Worm (Caenorhabditis elegans) whole organism, L4 larva: Measurements from ENCODE around the gene str-3.

Source experiments
- hlh-11 ChIP-seq: fragments of 200-800 bp; sonication (Bioruptor generic); optimal IDR thresholded peaks from 2 replicates; lab custom pipeline; 2018; ENCODE audit warnings: mild to moderate bottlenecking, missing genetic modification characterization, missing compliant biosample characterization
- lin-15B ChIP-seq: fragments of 150-350 bp; sonication (generic microtip); optimal IDR thresholded peaks from 3 replicates; lab custom pipeline; 2014; ENCODE audit warnings: missing biosample characterization, missing genetic modification characterization
- lsy-2 ChIP-seq, 2 experiments: fragments of 150-350 bp in 1 of 2; sonication (generic microtip) in 1 of 2; optimal IDR thresholded peaks; 2 replicates each; lab custom pipeline; 2014 to 2017; ENCODE audit warnings: missing biosample characterization in 2 of 2, missing genetic modification characterization in 2 of 2
- nhr-77 ChIP-seq: fragments of 150-350 bp; optimal IDR thresholded peaks from 2 replicates; lab custom pipeline; 2014; ENCODE audit warnings: missing biosample characterization, missing genetic modification characterization
- pha-4 ChIP-seq, 2 experiments: fragments of 150-350 bp in 1 of 2; fragments of 200-800 bp in 1 of 2; sonication (Bioruptor generic) in 1 of 2; IDR thresholded peaks in 1 of 2; optimal IDR thresholded peaks in 1 of 2; 2 replicates each; pipeline versions ENCODE4 v1.3.6 to Lab custom; 2014 to 2022; ENCODE audit warnings: missing genetic modification characterization in 2 of 2, missing genetic modification reagents in 2 of 2, missing biosample characterization in 1 of 2, missing compliant biosample characterization in 1 of 2
- sdz-12 ChIP-seq: fragments of 200-800 bp; sonication (Bioruptor generic); optimal IDR thresholded peaks from 2 replicates; lab custom pipeline; 2018; ENCODE audit warnings: mild to moderate bottlenecking, missing genetic modification characterization, missing compliant biosample characterization
- snpc-4 ChIP-seq: fragments of 150-350 bp; optimal IDR thresholded peaks from 2 replicates; lab custom pipeline; 2014; ENCODE audit warnings: missing biosample characterization, missing genetic modification characterization
- spr-3 ChIP-seq: fragments of 200-800 bp; sonication (Bioruptor generic); optimal IDR thresholded peaks from 2 replicates; lab custom pipeline; 2018; ENCODE audit warnings: mild to moderate bottlenecking, missing genetic modification characterization, missing compliant biosample characterization
- zfp-2 ChIP-seq: sonication (generic microtip); optimal IDR thresholded peaks from 2 replicates; lab custom pipeline; 2016; ENCODE audit warnings: mild to moderate bottlenecking, missing genetic modification characterization, missing compliant biosample characterization

DNA sequence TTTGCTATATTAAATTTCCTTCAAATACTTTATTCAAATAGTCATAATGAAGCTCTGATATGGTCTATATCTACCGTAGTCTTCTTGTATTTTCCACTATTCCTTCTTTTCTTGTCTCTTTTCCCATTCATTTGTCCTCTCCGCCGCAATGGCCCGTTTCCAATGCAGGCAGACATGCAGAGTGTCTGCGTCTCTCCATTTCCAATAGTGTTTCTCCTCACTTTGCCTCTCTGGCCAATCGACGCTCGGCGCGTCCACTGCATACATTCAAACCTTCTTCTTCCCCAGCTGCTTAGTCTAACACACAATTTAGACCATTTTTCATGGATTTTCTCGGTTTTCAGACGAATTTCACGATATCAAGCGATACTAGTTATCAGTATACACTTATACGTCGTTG is 25.0 kb upstream of the str-3 start:
- TF ChIP-seq hlh-11 (tag; lab: Kevin White, UChicago) (peak; percentile 39), lsy-2 (tag; optimal IDR thresholded peaks at IDR 0.05; lab: Kevin White, UChicago) (peak in 1 of 2 experiments; percentile 70), pha-4 (GFP tag; IDR thresholded peaks at IDR 0.05; lab: Robert Waterston, UW) (no peak), pha-4 (tag; optimal IDR thresholded peaks at IDR 0.05; lab: Kevin White, UChicago) (no peak), snpc-4 (no peak), spr-3 (GFP tag; lab: Kevin White, UChicago) (no peak), lin-15B (tag; lab: Kevin White, UChicago) (no peak), zfp-2 (no peak), sdz-12 (GFP tag; lab: Kevin White, UChicago) (no peak), nhr-77 (tag; lab: Kevin White, UChicago) (no peak)
